Worm (Caenorhabditis elegans): ENCODE data around the gene C39B10.5.
A peak's percentile ranks its signal among the peaks of the same experiment; 100 is the strongest.

Gene C39B10.5

ce11 chrX:10432786-10433185 lies 14.4 kb upstream of the C39B10.5 start:
- TF ChIP-seq blmp-1 (tag; optimal IDR thresholded peaks at IDR 0.05; ENCODE audit: insufficient read depth) = peak; percentile 24
- TF ChIP-seq alr-1 (tag; optimal IDR thresholded peaks at IDR 0.05) = no peak
- no peak for TF ChIP-seq ama-1 (optimal IDR thresholded peaks at IDR 0.05)
- no peak for TF ChIP-seq R02D3.7 (tag; optimal IDR thresholded peaks at IDR 0.05)
- TF ChIP-seq nhr-237 (tag; optimal IDR thresholded peaks at IDR 0.05) = no peak
- no peak for TF ChIP-seq nhr-11 (tag; optimal IDR thresholded peaks at IDR 0.05)

- no peak for TF ChIP-seq F13H6.1 (tag; optimal IDR thresholded peaks at IDR 0.05)
- TF ChIP-seq ceh-82 (tag; optimal IDR thresholded peaks at IDR 0.05) = no peak
- no peak for TF ChIP-seq ama-1 (optimal IDR thresholded peaks at IDR 0.05)
- no peak for TF ChIP-seq nhr-10 (tag; optimal IDR thresholded peaks at IDR 0.05)
- TF ChIP-seq mbf-1 (tag; optimal IDR thresholded peaks at IDR 0.05) = no peak
- TF ChIP-seq lin-13 (GFP tag; optimal IDR thresholded peaks at IDR 0.05) = no peak
- no peak for TF ChIP-seq nhr-12 (tag; optimal IDR thresholded peaks at IDR 0.05)
- no peak for TF ChIP-seq aly-2 (tag; optimal IDR thresholded peaks at IDR 0.05)
- no peak for TF ChIP-seq nhr-237 (tag; optimal IDR thresholded peaks at IDR 0.05)
- TF ChIP-seq alr-1 (tag; optimal IDR thresholded peaks at IDR 0.05) = no peak
- TF ChIP-seq nhr-129 (tag; optimal IDR thresholded peaks at IDR 0.05) = no peak
- no peak for TF ChIP-seq elt-1 (tag; optimal IDR thresholded peaks at IDR 0.05)
- no peak for TF ChIP-seq nhr-11 (tag; optimal IDR thresholded peaks at IDR 0.05)
- no peak for TF ChIP-seq mdl-1 (tag; optimal IDR thresholded peaks at IDR 0.05)
Observed at ce11 chrX:10433863-10434262, 13.3 kb upstream of the C39B10.5 start.

ce11 chrX:10435492-10435939 lies 11.6 kb upstream of the C39B10.5 start:
- TF ChIP-seq ztf-11 (tag; optimal IDR thresholded peaks at IDR 0.05) = no peak
- TF ChIP-seq ZK546.5 (tag; optimal IDR thresholded peaks at IDR 0.05) = no peak
- peak; percentile 34 for TF ChIP-seq egl-27 (tag; optimal IDR thresholded peaks at IDR 0.05)
- peak; percentile 86 for TF ChIP-seq F13H6.1 (tag; optimal IDR thresholded peaks at IDR 0.05)
- TF ChIP-seq ceh-16 (tag; optimal IDR thresholded peaks at IDR 0.05) = no peak
- TF ChIP-seq sma-9 (GFP tag; optimal IDR thresholded peaks at IDR 0.05) = peak; percentile 78
- no peak for TF ChIP-seq sma-9 (tag; optimal IDR thresholded peaks at IDR 0.05)
- TF ChIP-seq nhr-12 (tag; optimal IDR thresholded peaks at IDR 0.05) = no peak
- TF ChIP-seq sem-4 (tag; optimal IDR thresholded peaks at IDR 0.05) = peak; percentile 81
- TF ChIP-seq lsy-2 (tag; optimal IDR thresholded peaks at IDR 0.05) = peak; percentile 39 to 75
- no peak for TF ChIP-seq nhr-10 (tag; optimal IDR thresholded peaks at IDR 0.05)
- TF ChIP-seq snpc-4 (tag; optimal IDR thresholded peaks at IDR 0.05) = peak; percentile 19
- no peak for TF ChIP-seq elt-3 (tag; optimal IDR thresholded peaks at IDR 0.05)
- no peak for TF ChIP-seq R02D3.7 (tag; optimal IDR thresholded peaks at IDR 0.05)
- TF ChIP-seq mbf-1 (tag; optimal IDR thresholded peaks at IDR 0.05) = no peak
- no peak for TF ChIP-seq lin-39 (tag; optimal IDR thresholded peaks at IDR 0.05)
- no peak for TF ChIP-seq gmeb-1 (tag; optimal IDR thresholded peaks at IDR 0.05)
- TF ChIP-seq fos-1 (tag; optimal IDR thresholded peaks at IDR 0.05) = peak; percentile 34
- peak; percentile 65 for TF ChIP-seq lin-13 (GFP tag; optimal IDR thresholded peaks at IDR 0.05)
- TF ChIP-seq crh-2 (tag; optimal IDR thresholded peaks at IDR 0.05) = peak; percentile 47
- no peak for TF ChIP-seq alr-1 (tag; optimal IDR thresholded peaks at IDR 0.05)
- no peak for TF ChIP-seq skn-1 (tag; optimal IDR thresholded peaks at IDR 0.05)
- no peak for TF ChIP-seq nhr-77 (tag; optimal IDR thresholded peaks at IDR 0.05)
- no peak for TF ChIP-seq nhr-25 (tag; optimal IDR thresholded peaks at IDR 0.05)
- TF ChIP-seq ztf-1 (GFP tag; conservative IDR thresholded peaks at IDR 0.05) = no peak
- peak; percentile 83 for TF ChIP-seq C34F6.9 (tag; optimal IDR thresholded peaks at IDR 0.05)
- TF ChIP-seq blmp-1 (tag; optimal IDR thresholded peaks at IDR 0.05; ENCODE audit: insufficient read depth) = no peak
- TF ChIP-seq nhr-23 (tag; optimal IDR thresholded peaks at IDR 0.05) = no peak
- TF ChIP-seq ama-1 (optimal IDR thresholded peaks at IDR 0.05) = no peak
- no peak for TF ChIP-seq unc-39 (tag; optimal IDR thresholded peaks at IDR 0.05)
- no peak for TF ChIP-seq elt-1 (tag; optimal IDR thresholded peaks at IDR 0.05)
- TF ChIP-seq peb-1 (tag; optimal IDR thresholded peaks at IDR 0.05) = peak; percentile 3
- no peak for TF ChIP-seq ztf-4 (tag; optimal IDR thresholded peaks at IDR 0.05)
- TF ChIP-seq unc-62 (GFP tag; optimal IDR thresholded peaks at IDR 0.05) = no peak
- TF ChIP-seq ceh-82 (tag; optimal IDR thresholded peaks at IDR 0.05) = no peak
- TF ChIP-seq unc-55 (GFP tag; optimal IDR thresholded peaks at IDR 0.05) = peak; percentile 91
- no peak for TF ChIP-seq dmd-4 (tag; optimal IDR thresholded peaks at IDR 0.05)
- peak; percentile 5 to 81 for TF ChIP-seq mdl-1 (tag; optimal IDR thresholded peaks at IDR 0.05)
- TF ChIP-seq nhr-11 (tag; optimal IDR thresholded peaks at IDR 0.05) = no peak
- peak; percentile 63 for TF ChIP-seq mab-5 (tag; optimal IDR thresholded peaks at IDR 0.05)
- peak; percentile 80 for TF ChIP-seq nhr-129 (tag; optimal IDR thresholded peaks at IDR 0.05)
- no peak for TF ChIP-seq aly-2 (tag; optimal IDR thresholded peaks at IDR 0.05)
- TF ChIP-seq nhr-6 (tag; optimal IDR thresholded peaks at IDR 0.05) = no peak
- peak; percentile 65 for TF ChIP-seq Y55F3AM.14 (GFP tag; optimal IDR thresholded peaks at IDR 0.05)
- peak; percentile 61 for TF ChIP-seq lin-11 (tag; optimal IDR thresholded peaks at IDR 0.05)
- no peak for TF ChIP-seq nhr-237 (tag; optimal IDR thresholded peaks at IDR 0.05)
- TF ChIP-seq zag-1 (tag; optimal IDR thresholded peaks at IDR 0.05) = peak; percentile 95
- no peak for TF ChIP-seq nhr-21 (tag; optimal IDR thresholded peaks at IDR 0.05)
